Fruit fly (Drosophila melanogaster) whole organism, prepupa: Measurements from ENCODE around the gene Acat2.
A peak's percentile ranks its signal among the peaks of the same experiment; 100 is the strongest.

Experiments
- Blimp-1 ChIP-seq: fragments of 200-800 bp; sonication (Bioruptor generic); optimal IDR thresholded peaks from 3 replicates; lab custom pipeline; 2017; ENCODE audit warnings: missing biosample characterization, missing genetic modification characterization, mild to moderate bottlenecking, moderate library complexity, missing genetic modification reagents
- CG10631 ChIP-seq: fragments of 200-800 bp; sonication (Bioruptor generic); optimal IDR thresholded peaks from 2 replicates; lab custom pipeline; 2016; ENCODE audit warnings: missing biosample characterization, missing genetic modification characterization
- CG10669 ChIP-seq: fragments of 200-800 bp; sonication (Bioruptor generic); optimal IDR thresholded peaks from 3 replicates; lab custom pipeline; 2018; ENCODE audit warnings: missing biosample characterization, mild to moderate bottlenecking, missing genetic modification characterization, moderate library complexity
- CG11294 ChIP-seq: fragments of 200-800 bp; sonication (Bioruptor generic); IDR thresholded peaks from 2 replicates; pipeline ENCODE4 v1.3.6; 2022; ENCODE audit warnings: missing biosample characterization, missing genetic modification characterization
- CG11762 ChIP-seq: fragments of 200-800 bp; sonication (Bioruptor generic); optimal IDR thresholded peaks from 3 replicates; lab custom pipeline; 2016; ENCODE audit warnings: missing biosample characterization, missing genetic modification characterization; ENCODE audit not compliant: insufficient read depth
- CG11902 ChIP-seq: fragments of 200-800 bp; sonication (Bioruptor generic); optimal IDR thresholded peaks from 3 replicates; lab custom pipeline; 2016; ENCODE audit warnings: missing biosample characterization, missing genetic modification characterization
- CG15336 ChIP-seq: fragments of 200-800 bp; sonication (Bioruptor generic); IDR thresholded peaks from 2 replicates; pipeline ENCODE4 v1.3.6; 2022; ENCODE audit warnings: missing biosample characterization, missing genetic modification characterization
- CG1621 ChIP-seq: fragments of 200-800 bp; sonication (Bioruptor generic); optimal IDR thresholded peaks from 3 replicates; lab custom pipeline; 2018; ENCODE audit warnings: missing biosample characterization, mild to moderate bottlenecking, missing genetic modification characterization
- CG16779 ChIP-seq: fragments of 200-800 bp; sonication (Bioruptor generic); optimal IDR thresholded peaks from 3 replicates; lab custom pipeline; 2017; ENCODE audit warnings: missing biosample characterization, mild to moderate bottlenecking, missing genetic modification characterization
- CG31627 ChIP-seq: fragments of 200-800 bp; sonication (Bioruptor generic); optimal IDR thresholded peaks from 3 replicates; lab custom pipeline; 2016; ENCODE audit warnings: missing biosample characterization, missing genetic modification characterization
- CG34406 ChIP-seq: fragments of 200-800 bp; sonication (Bioruptor generic); optimal IDR thresholded peaks from 3 replicates; lab custom pipeline; 2016; ENCODE audit warnings: missing biosample characterization, missing genetic modification characterization
- CG4318 ChIP-seq: fragments of 200-800 bp; sonication (Bioruptor generic); optimal IDR thresholded peaks from 3 replicates; lab custom pipeline; 2017; ENCODE audit warnings: missing biosample characterization, mild to moderate bottlenecking, missing genetic modification characterization
- CG6163 ChIP-seq: fragments of 200-800 bp; sonication (Bioruptor generic); IDR thresholded peaks from 3 replicates; pipeline ENCODE4 v1.3.6; 2022; ENCODE audit warnings: missing biosample characterization, missing genetic modification characterization
- CG6792 ChIP-seq: fragments of 200-800 bp; sonication (Bioruptor generic); optimal IDR thresholded peaks from 3 replicates; lab custom pipeline; 2016; ENCODE audit warnings: missing biosample characterization, missing genetic modification characterization
- CG6808 ChIP-seq: fragments of 200-800 bp; sonication (Bioruptor generic); optimal IDR thresholded peaks from 3 replicates; lab custom pipeline; 2017; ENCODE audit warnings: missing biosample characterization, missing genetic modification characterization, mild to moderate bottlenecking, moderate library complexity, missing genetic modification reagents
- CG6854 ChIP-seq: fragments of 200-800 bp; sonication (Bioruptor generic); optimal IDR thresholded peaks from 2 replicates; lab custom pipeline; 2017; ENCODE audit warnings: missing biosample characterization, mild to moderate bottlenecking, missing genetic modification characterization
- CG7368 ChIP-seq: fragments of 200-800 bp; sonication (Bioruptor generic); optimal IDR thresholded peaks from 3 replicates; lab custom pipeline; 2016; ENCODE audit warnings: missing biosample characterization, missing genetic modification characterization
- CG8119 ChIP-seq: fragments of 200-800 bp; sonication (Bioruptor generic); IDR thresholded peaks from 3 replicates; pipeline ENCODE4 v1.3.6; 2022; ENCODE audit warnings: missing biosample characterization, missing genetic modification characterization
- CG8319 ChIP-seq: fragments of 200-800 bp; sonication (Bioruptor generic); optimal IDR thresholded peaks from 3 replicates; lab custom pipeline; 2016; ENCODE audit warnings: missing biosample characterization, missing genetic modification characterization
- Eip75B ChIP-seq: fragments of 200-800 bp; sonication (Bioruptor generic); optimal IDR thresholded peaks from 3 replicates; lab custom pipeline; 2016; ENCODE audit warnings: missing biosample characterization, missing genetic modification characterization
- Eip78C ChIP-seq: fragments of 200-800 bp; sonication (Bioruptor generic); peaks from one replicate; lab custom pipeline; 2016; ENCODE audit warnings: missing biosample characterization, missing genetic modification characterization
- Eip93F ChIP-seq: fragments of 200-800 bp; sonication (Bioruptor generic); optimal IDR thresholded peaks from 2 replicates; lab custom pipeline; 2016; ENCODE audit warnings: missing biosample characterization, mild to moderate bottlenecking, missing genetic modification characterization
- Ets21C ChIP-seq: fragments of 200-800 bp; sonication (Bioruptor generic); optimal IDR thresholded peaks from 3 replicates; lab custom pipeline; 2016; ENCODE audit warnings: missing biosample characterization, missing genetic modification characterization
- Ets96B ChIP-seq: fragments of 200-800 bp; optimal IDR thresholded peaks from 2 replicates; lab custom pipeline; 2019; ENCODE audit warnings: missing biosample characterization, mild to moderate bottlenecking, missing genetic modification characterization, moderate library complexity
- Gug ChIP-seq: fragments of 200-800 bp; sonication (Bioruptor generic); IDR thresholded peaks from 2 replicates; pipeline ENCODE4 v1.3.6; 2022; ENCODE audit warnings: missing biosample characterization, missing genetic modification characterization
- Hr39 ChIP-seq: fragments of 200-800 bp; sonication (Bioruptor generic); optimal IDR thresholded peaks from 2 replicates; lab custom pipeline; 2016; ENCODE audit warnings: missing biosample characterization, missing genetic modification characterization
- Lpt ChIP-seq: fragments of 200-800 bp; sonication (Bioruptor generic); optimal IDR thresholded peaks from 3 replicates; lab custom pipeline; 2016; ENCODE audit warnings: missing biosample characterization, missing genetic modification characterization
- Met ChIP-seq: fragments of 200-800 bp; sonication (Bioruptor generic); optimal IDR thresholded peaks from 3 replicates; lab custom pipeline; 2016; ENCODE audit warnings: missing biosample characterization, missing genetic modification characterization
- Smox ChIP-seq: fragments of 200-800 bp; sonication (Bioruptor generic); optimal IDR thresholded peaks from 3 replicates; lab custom pipeline; 2016; ENCODE audit warnings: missing biosample characterization, missing genetic modification characterization
- Sox102F ChIP-seq: fragments of 200-800 bp; sonication (Bioruptor generic); optimal IDR thresholded peaks from 2 replicates; lab custom pipeline; 2016; ENCODE audit warnings: missing biosample characterization, mild to moderate bottlenecking, missing genetic modification characterization
- Sox14 ChIP-seq: fragments of 200-800 bp; sonication (Bioruptor generic); optimal IDR thresholded peaks from 3 replicates; lab custom pipeline; 2016; ENCODE audit warnings: missing biosample characterization, missing genetic modification characterization
- Sox15 ChIP-seq: fragments of 200-800 bp; sonication (Bioruptor generic); optimal IDR thresholded peaks from 3 replicates; lab custom pipeline; 2016; ENCODE audit warnings: missing biosample characterization, missing genetic modification characterization
- cyc ChIP-seq: fragments of 200-800 bp; sonication (Bioruptor generic); optimal IDR thresholded peaks from 3 replicates; lab custom pipeline; 2016; ENCODE audit warnings: missing biosample characterization, missing genetic modification characterization
- dac ChIP-seq: fragments of 200-800 bp; sonication (Bioruptor generic); optimal IDR thresholded peaks from 2 replicates; lab custom pipeline; 2017; ENCODE audit warnings: missing biosample characterization, mild to moderate bottlenecking, missing genetic modification characterization
- eg ChIP-seq: fragments of 200-800 bp; sonication (Bioruptor generic); IDR thresholded peaks from 3 replicates; pipeline ENCODE4 v1.3.6; 2022; ENCODE audit warnings: missing biosample characterization, missing genetic modification characterization
- esn ChIP-seq: fragments of 200-800 bp; sonication (Bioruptor generic); optimal IDR thresholded peaks from 2 replicates; lab custom pipeline; 2016; ENCODE audit warnings: missing biosample characterization, mild to moderate bottlenecking, missing genetic modification characterization, moderate library complexity
- fd59A ChIP-seq: fragments of 200-800 bp; sonication (Bioruptor generic); optimal IDR thresholded peaks from 2 replicates; lab custom pipeline; 2017; ENCODE audit warnings: missing biosample characterization, mild to moderate bottlenecking, missing genetic modification characterization, missing genetic modification reagents
- fkh ChIP-seq: fragments of 200-800 bp; sonication (Bioruptor generic); optimal IDR thresholded peaks from 3 replicates; lab custom pipeline; 2017; ENCODE audit warnings: missing biosample characterization, mild to moderate bottlenecking, missing genetic modification characterization, moderate library complexity
- lz ChIP-seq: fragments of 200-800 bp; sonication (Bioruptor generic); optimal IDR thresholded peaks from 3 replicates; lab custom pipeline; 2016; ENCODE audit warnings: missing biosample characterization, missing genetic modification characterization
- pdm3 ChIP-seq: fragments of 200-800 bp; sonication (Bioruptor generic); optimal IDR thresholded peaks from 3 replicates; lab custom pipeline; 2016; ENCODE audit warnings: missing biosample characterization, missing genetic modification characterization
- spab ChIP-seq: fragments of 200-800 bp; sonication (Bioruptor generic); optimal IDR thresholded peaks from 2 replicates; lab custom pipeline; 2017; ENCODE audit warnings: missing biosample characterization, mild to moderate bottlenecking, missing genetic modification characterization, missing genetic modification reagents
- ss ChIP-seq, 2 experiments: fragments of 200-800 bp; sonication (Bioruptor generic); optimal IDR thresholded peaks; 2 replicates in 1 of 2; 3 replicates in 1 of 2; lab custom pipeline; 2017 to 2018; ENCODE audit warnings: mild to moderate bottlenecking in 2 of 2, missing biosample characterization in 2 of 2, missing genetic modification characterization in 2 of 2, moderate library complexity in 1 of 2
- svp ChIP-seq: fragments of 200-800 bp; sonication (Bioruptor generic); peaks from one replicate; lab custom pipeline; 2016; ENCODE audit warnings: missing biosample characterization, missing genetic modification characterization
- topi ChIP-seq: fragments of 200-800 bp; sonication (Bioruptor generic); optimal IDR thresholded peaks from 3 replicates; lab custom pipeline; 2016; ENCODE audit warnings: missing biosample characterization, missing genetic modification characterization
- vri ChIP-seq: fragments of 200-800 bp; sonication (Bioruptor generic); optimal IDR thresholded peaks from 3 replicates; lab custom pipeline; 2016; ENCODE audit warnings: missing biosample characterization, mild to moderate bottlenecking, missing genetic modification characterization

Acat2 gene

dm6 chr3L:1335428-1335764 lies 32.7 kb downstream of the Acat2 start (continued):
- TF ChIP-seq CG8119 (GFP tag; lab: Robert Waterston, UW): peak; percentile 61; the same call in 1 of the 3 replicates
- no peak for TF ChIP-seq Smox (GFP tag; lab: Kevin White, UChicago)
- peak; percentile 41 for TF ChIP-seq CG7368 (GFP tag; lab: Kevin White, UChicago)
- no peak for TF ChIP-seq CG1621
- peak; percentile 24 for TF ChIP-seq CG34406
- peak; percentile 90 for TF ChIP-seq vri (GFP tag; lab: Kevin White, UChicago)
- peak; percentile 88 for TF ChIP-seq svp (GFP tag; lab: Kevin White, UChicago)
- peak; percentile 51 for TF ChIP-seq Sox102F (GFP tag; lab: Kevin White, UChicago)
- TF ChIP-seq Sox14: peak; percentile 67
- no peak for TF ChIP-seq CG6854
- peak; percentile 26 for TF ChIP-seq CG10631 (GFP tag; lab: Kevin White, UChicago)
- TF ChIP-seq Ets21C (GFP tag; lab: Kevin White, UChicago): no peak
- TF ChIP-seq CG6792: peak; percentile 17
- TF ChIP-seq CG11902 (GFP tag; lab: Kevin White, UChicago): no peak
- peak; percentile 70 for TF ChIP-seq Gug (GFP tag; lab: Robert Waterston, UW)
- TF ChIP-seq Sox15: no peak
- peak; percentile 61 for TF ChIP-seq lz (GFP tag; lab: Kevin White, UChicago)
- TF ChIP-seq CG31627 (GFP tag; lab: Kevin White, UChicago): peak; percentile 60
- no peak for TF ChIP-seq fd59A
- peak; percentile 27 for TF ChIP-seq dac (GFP tag; lab: Kevin White, UChicago)
- no peak for TF ChIP-seq CG8319 (GFP tag; lab: Kevin White, UChicago)
- TF ChIP-seq, all 60 proteins: peak for 35

- TF ChIP-seq Eip93F (GFP tag; lab: Kevin White, UChicago): peak; percentile 70
- TF ChIP-seq CG15336 (GFP tag; lab: Robert Waterston, UW): peak; percentile 27; the same call in 1 of the 2 replicates
- TF ChIP-seq Ets21C (GFP tag; lab: Kevin White, UChicago): no peak
- peak; percentile 29 for TF ChIP-seq esn (GFP tag; lab: Kevin White, UChicago)
- TF ChIP-seq fkh (GFP tag; lab: Kevin White, UChicago): peak; percentile 36
- no peak for TF ChIP-seq Lpt (GFP tag; lab: Kevin White, UChicago)
- no peak for TF ChIP-seq CG1621
- no peak for TF ChIP-seq Sox14
- no peak for TF ChIP-seq Gug (GFP tag; lab: Robert Waterston, UW)
- TF ChIP-seq CG6792: no peak
- TF ChIP-seq vri (GFP tag; lab: Kevin White, UChicago): peak; percentile 91
- TF ChIP-seq Eip78C (GFP tag; lab: Kevin White, UChicago): peak; percentile 64
- no peak for TF ChIP-seq CG16779
- TF ChIP-seq CG7368 (GFP tag; lab: Kevin White, UChicago): no peak
- no peak for TF ChIP-seq CG11294 (GFP tag; lab: Robert Waterston, UW)
- no peak for TF ChIP-seq Ets96B (tag; lab: Kevin White, UChicago)
- TF ChIP-seq CG10631 (GFP tag; lab: Kevin White, UChicago): no peak
- TF ChIP-seq Blimp-1 (GFP tag; lab: Kevin White, UChicago): no peak
- TF ChIP-seq CG31627 (GFP tag; lab: Kevin White, UChicago): peak; percentile 38
- no peak for TF ChIP-seq pdm3 (GFP tag; lab: Kevin White, UChicago)
- peak; percentile 53; the same call in 2 of the 3 replicates for TF ChIP-seq eg (GFP tag; lab: Robert Waterston, UW)
- peak; percentile 23 for TF ChIP-seq topi (GFP tag; lab: Kevin White, UChicago)
- TF ChIP-seq Met: no peak
- TF ChIP-seq spab (GFP tag; lab: Kevin White, UChicago): no peak
- no peak for TF ChIP-seq lz (GFP tag; lab: Kevin White, UChicago)
- TF ChIP-seq Sox15: no peak
- TF ChIP-seq Sox102F (GFP tag; lab: Kevin White, UChicago): no peak
- TF ChIP-seq dac (GFP tag; lab: Kevin White, UChicago): no peak
- no peak for TF ChIP-seq CG6808 (GFP tag; lab: Kevin White, UChicago)
- no peak for TF ChIP-seq CG8319 (GFP tag; lab: Kevin White, UChicago)
- no peak for TF ChIP-seq CG11762
- TF ChIP-seq cyc (GFP tag; lab: Kevin White, UChicago): peak; percentile 7
- no peak for TF ChIP-seq Eip75B (GFP tag; lab: Kevin White, UChicago)
- peak; percentile 92 for TF ChIP-seq svp (GFP tag; lab: Kevin White, UChicago)
- TF ChIP-seq CG10669 (GFP tag; lab: Kevin White, UChicago): no peak
- TF ChIP-seq Hr39 (GFP tag; lab: Kevin White, UChicago): peak; percentile 14
- TF ChIP-seq Smox (GFP tag; lab: Kevin White, UChicago): no peak
- no peak for TF ChIP-seq ss (GFP tag; optimal IDR thresholded peaks at IDR 0.05; lab: Kevin White, UChicago)
- TF ChIP-seq CG6163 (GFP tag; lab: Robert Waterston, UW): peak; percentile 44; the same call in 2 of the 3 replicates
- TF ChIP-seq CG4318 (GFP tag; lab: Kevin White, UChicago): no peak
Measured at dm6 chr3L:1335989-1336961, 33.5 kb downstream of the Acat2 start.
